Worm (Caenorhabditis elegans) whole organism, L4/young adult: Measurements from ENCODE around the gene B0507.4.

Experiments
- W03F9.2 ChIP-seq: fragments of 150-350 bp; optimal IDR thresholded peaks from 2 replicates; lab custom pipeline; 2014; ENCODE audit warnings: missing biosample characterization, missing genetic modification characterization
- dao-5 ChIP-seq: sonication (generic microtip); optimal IDR thresholded peaks from 2 replicates; lab custom pipeline; 2016; ENCODE audit warnings: missing genotype, missing genetic modification characterization, moderate library complexity, missing compliant biosample characterization
- him-1 ChIP-seq: sonication (generic microtip); optimal IDR thresholded peaks from 2 replicates; lab custom pipeline; 2016; ENCODE audit warnings: missing genotype, missing genetic modification reagents, missing genetic modification characterization, missing compliant biosample characterization

B0507.4 gene

ce11 chrV:8789345-8789744 is 34.6 kb downstream of the B0507.4 start:
- TF ChIP-seq dao-5 (tag; lab: Kevin White, UChicago) (no peak), W03F9.2 (tag; lab: Kevin White, UChicago) (no peak), him-1 (tag; lab: Kevin White, UChicago) (no peak)

- no peak for TF ChIP-seq dao-5 (tag; lab: Kevin White, UChicago)
- TF ChIP-seq W03F9.2 (tag; lab: Kevin White, UChicago): no peak
- TF ChIP-seq him-1 (tag; lab: Kevin White, UChicago): no peak
Measured at ce11 chrV:8792814-8793213, 38.0 kb downstream of the B0507.4 start.

ce11 chrV:8795499-8795898 is 40.7 kb downstream of the B0507.4 start:
- TF ChIP-seq dao-5 (tag; lab: Kevin White, UChicago) (no peak), him-1 (tag; lab: Kevin White, UChicago) (no peak), W03F9.2 (tag; lab: Kevin White, UChicago) (no peak)

- TF ChIP-seq him-1 (tag; lab: Kevin White, UChicago): no peak
- TF ChIP-seq dao-5 (tag; lab: Kevin White, UChicago): no peak
- no peak for TF ChIP-seq W03F9.2 (tag; lab: Kevin White, UChicago)
Measured at ce11 chrV:8796246-8796645, 41.5 kb downstream of the B0507.4 start.

ce11 chrV:8796889-8797288 is 42.1 kb downstream of the B0507.4 start:
- no peak for TF ChIP-seq him-1 (tag; lab: Kevin White, UChicago)
- TF ChIP-seq W03F9.2 (tag; lab: Kevin White, UChicago): no peak
- TF ChIP-seq dao-5 (tag; lab: Kevin White, UChicago): no peak

- no peak for TF ChIP-seq W03F9.2 (tag; lab: Kevin White, UChicago)
- TF ChIP-seq dao-5 (tag; lab: Kevin White, UChicago): no peak
- no peak for TF ChIP-seq him-1 (tag; lab: Kevin White, UChicago)
Measured at ce11 chrV:8798470-8798869, 43.7 kb downstream of the B0507.4 start.

- TF ChIP-seq W03F9.2 (tag; lab: Kevin White, UChicago) (no peak), dao-5 (tag; lab: Kevin White, UChicago) (no peak), him-1 (tag; lab: Kevin White, UChicago) (no peak)
Measured at ce11 chrV:8799293-8799812, 44.6 kb downstream of the B0507.4 start.

ce11 chrV:8800978-8801559 is 46.3 kb downstream of the B0507.4 start, which contains the start of gene magu-2:
Gene magu-2, minus strand, starts transcription at chrV:8801028.
- TF ChIP-seq him-1 (tag; lab: Kevin White, UChicago) (no peak), dao-5 (tag; lab: Kevin White, UChicago) (no peak), W03F9.2 (tag; lab: Kevin White, UChicago) (no peak)

ce11 chrV:8802252-8802651 is 47.5 kb downstream of the B0507.4 start:
- TF ChIP-seq dao-5 (tag; lab: Kevin White, UChicago): no peak
- no peak for TF ChIP-seq W03F9.2 (tag; lab: Kevin White, UChicago)
- no peak for TF ChIP-seq him-1 (tag; lab: Kevin White, UChicago)

ce11 chrV:8805047-8805446 is 50.3 kb downstream of the B0507.4 start:
- TF ChIP-seq him-1 (tag; lab: Kevin White, UChicago) (no peak), dao-5 (tag; lab: Kevin White, UChicago) (no peak), W03F9.2 (tag; lab: Kevin White, UChicago) (no peak)
